Worm (Caenorhabditis elegans) whole organism, L3 larva: ENCODE results near the gene srg-68.

Experiments
- ceh-28 ChIP-seq: fragments of 150-350 bp; optimal IDR thresholded peaks from 2 replicates; lab custom pipeline; 2014; ENCODE audit warnings: missing biosample characterization, missing genetic modification reagents, missing genetic modification characterization
- egl-27 ChIP-seq: sonication (generic microtip); optimal IDR thresholded peaks from 4 replicates; lab custom pipeline; 2017; ENCODE audit warnings: missing biosample characterization, missing genetic modification reagents, missing genetic modification characterization
- elt-1 ChIP-seq: fragments of 150-350 bp; optimal IDR thresholded peaks from 2 replicates; lab custom pipeline; 2014; ENCODE audit warnings: missing biosample characterization, missing genetic modification characterization
- nhr-77 ChIP-seq: fragments of 150-350 bp; optimal IDR thresholded peaks from 2 replicates; lab custom pipeline; 2014; ENCODE audit warnings: missing biosample characterization, missing genetic modification characterization
- ztf-4 ChIP-seq: fragments of 150-350 bp; optimal IDR thresholded peaks from 2 replicates; lab custom pipeline; 2014; ENCODE audit warnings: missing biosample characterization, missing genetic modification characterization

ce11 chrV:5509966-5510365 is 44.7 kb upstream of the srg-68 start:
- no peak for TF ChIP-seq elt-1 (tag; lab: Kevin White, UChicago)
- no peak for TF ChIP-seq egl-27 (tag; lab: Kevin White, UChicago)
- no peak for TF ChIP-seq ztf-4 (tag; lab: Kevin White, UChicago)
- no peak for TF ChIP-seq ceh-28
- TF ChIP-seq nhr-77 (tag; lab: Kevin White, UChicago) = no peak
